Worm (Caenorhabditis elegans) whole organism, late embryonic: Measurements from ENCODE around the gene nhr-17.

ENCODE experiments used
- ahr-1 ChIP-seq: sonication (generic microtip); optimal IDR thresholded peaks from 2 replicates; lab custom pipeline; 2016; ENCODE audit warnings: missing genetic modification characterization, missing compliant biosample characterization
- ama-1 ChIP-seq: fragments of 150-350 bp; optimal IDR thresholded peaks from 2 replicates; lab custom pipeline; 2014
- ceh-14 ChIP-seq: sonication (generic microtip); optimal IDR thresholded peaks from 2 replicates; lab custom pipeline; 2016; ENCODE audit warnings: missing genotype, missing genetic modification characterization, missing compliant biosample characterization
- ceh-31 ChIP-seq: sonication (generic microtip); optimal IDR thresholded peaks from 2 replicates; lab custom pipeline; 2016; ENCODE audit warnings: missing genetic modification characterization, missing compliant biosample characterization
- elt-2 ChIP-seq: sonication (generic microtip); optimal IDR thresholded peaks from 2 replicates; lab custom pipeline; 2016; ENCODE audit warnings: missing genetic modification reagents, missing genetic modification characterization, missing compliant biosample characterization
- hlh-30 ChIP-seq: sonication (generic microtip); optimal IDR thresholded peaks from 2 replicates; lab custom pipeline; 2017; ENCODE audit warnings: antibody characterized with exemption, missing genetic modification characterization, missing compliant biosample characterization; ENCODE audit not compliant: insufficient read depth
- nhr-11 ChIP-seq: fragments of 150-350 bp; optimal IDR thresholded peaks from 2 replicates; lab custom pipeline; 2014; ENCODE audit warnings: missing biosample characterization, missing genetic modification characterization
- rnt-1 ChIP-seq: sonication (generic microtip); optimal IDR thresholded peaks from 2 replicates; lab custom pipeline; 2016; ENCODE audit warnings: missing genetic modification characterization, missing compliant biosample characterization

DNA sequence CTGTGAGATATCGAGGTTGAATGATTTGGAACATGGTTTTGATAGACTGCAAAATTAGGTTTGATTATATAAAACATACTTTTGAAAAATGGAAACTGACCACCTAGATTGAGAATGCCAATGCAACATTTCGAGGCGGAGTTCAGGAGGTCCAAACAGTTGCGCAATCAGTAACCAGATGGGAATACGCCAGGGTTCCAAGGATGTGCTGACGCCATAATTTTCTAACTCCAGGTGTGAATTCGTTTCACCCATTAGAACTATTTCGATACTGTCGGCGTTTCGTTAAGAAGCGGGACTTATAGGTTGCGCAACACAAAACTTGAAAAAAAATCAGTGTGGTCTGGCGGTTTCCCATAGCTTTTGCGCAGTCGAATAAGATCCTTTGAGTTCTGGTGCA is 7.8 kb downstream of the nhr-17 start, which contains the start of gene C02B4.3:
- TF ChIP-seq ama-1 (lab: Kevin White, UChicago): no peak
- TF ChIP-seq hlh-30 (tag; lab: Kevin White, UChicago): no peak
- no peak for TF ChIP-seq ahr-1 (tag; lab: Kevin White, UChicago)
- TF ChIP-seq nhr-11 (tag; lab: Kevin White, UChicago): no peak
- no peak for TF ChIP-seq elt-2 (tag; lab: Kevin White, UChicago)
- no peak for TF ChIP-seq ceh-31
- no peak for TF ChIP-seq rnt-1 (tag; lab: Kevin White, UChicago)
- TF ChIP-seq ceh-14 (tag; lab: Kevin White, UChicago): no peak
